Worm (Caenorhabditis elegans) whole organism, L1 larva: ENCODE results near the gene F11G11.13.

Experiments used
- dpl-1 ChIP-seq, 3 experiments: fragments of 150-350 bp in 2 of 3; sonication (generic microtip) in 1 of 3; optimal IDR thresholded peaks; 2 replicates each; lab custom pipeline; 2014 to 2017; ENCODE audit warnings: missing biosample characterization in 3 of 3, missing genetic modification characterization in 3 of 3, missing genetic modification reagents in 3 of 3
- dsc-1 ChIP-seq: sonication (generic microtip); optimal IDR thresholded peaks from 2 replicates; lab custom pipeline; 2016; ENCODE audit warnings: mild to moderate bottlenecking, missing genetic modification characterization, missing compliant biosample characterization
- nhr-28 ChIP-seq: fragments of 150-350 bp; optimal IDR thresholded peaks from 2 replicates; lab custom pipeline; 2014; ENCODE audit warnings: missing biosample characterization, missing genetic modification characterization
- rnt-1 ChIP-seq: sonication (generic microtip); optimal IDR thresholded peaks from 2 replicates; lab custom pipeline; 2016; ENCODE audit warnings: mild to moderate bottlenecking, missing genetic modification characterization, moderate library complexity, missing compliant biosample characterization
- snpc-4 ChIP-seq: fragments of 150-350 bp; optimal IDR thresholded peaks from 2 replicates; lab custom pipeline; 2014; ENCODE audit warnings: missing biosample characterization, missing genetic modification characterization

DNA sequence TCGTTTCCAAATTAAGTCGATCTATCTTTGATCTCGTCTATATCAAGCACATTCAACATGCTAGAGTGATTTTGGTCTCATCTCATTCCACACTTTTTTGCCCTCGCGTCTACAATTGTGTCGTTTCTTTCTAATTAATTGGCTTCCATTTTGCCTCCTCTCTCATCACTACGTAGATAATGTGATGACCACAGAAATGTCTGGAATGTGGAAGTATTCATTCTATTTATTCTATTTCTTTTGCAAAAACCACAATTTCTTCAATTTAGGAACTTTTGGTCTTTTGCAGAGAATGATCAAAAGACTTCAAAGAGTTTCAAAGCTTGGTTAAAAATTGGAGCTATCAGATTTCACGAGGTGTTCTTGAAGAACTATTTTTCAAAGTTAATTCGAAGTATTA lies 39.6 kb upstream of the F11G11.13 start:
- TF ChIP-seq snpc-4 (tag; lab: Kevin White, UChicago) (no peak), nhr-28 (tag; lab: Kevin White, UChicago) (no peak), dsc-1 (tag; lab: Kevin White, UChicago) (no peak), rnt-1 (tag; lab: Kevin White, UChicago) (no peak), dpl-1 (GFP tag; optimal IDR thresholded peaks at IDR 0.05; lab: Kevin White, UChicago) (no peak)
